Worm (Caenorhabditis elegans): ENCODE results near the gene Y39E4B.5.

DNA sequence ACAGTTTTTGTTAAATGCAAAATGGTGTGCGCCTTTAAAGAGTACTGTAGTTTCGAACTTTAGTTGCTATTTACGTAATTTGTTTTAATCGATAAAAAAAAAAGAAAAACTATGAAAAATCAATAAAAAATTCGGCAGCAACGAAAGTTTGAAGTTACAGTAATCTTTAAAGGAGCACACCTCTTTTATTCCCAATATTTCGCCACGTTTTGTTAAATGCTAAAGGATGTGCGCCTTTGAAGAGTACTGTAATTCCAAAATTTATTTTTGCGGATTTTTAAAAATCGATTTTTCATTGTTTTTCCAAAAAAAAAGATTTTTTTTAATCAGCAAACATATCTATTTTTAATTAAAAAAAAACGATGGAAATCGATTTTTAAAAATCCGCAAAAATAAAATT lies 4.0 kb downstream of the Y39E4B.5 start:
- no peak for TF ChIP-seq elt-3 (tag; optimal IDR thresholded peaks at IDR 0.05)
- TF ChIP-seq nhr-28 (tag; optimal IDR thresholded peaks at IDR 0.05) = no peak
- TF ChIP-seq ztf-11 (tag; optimal IDR thresholded peaks at IDR 0.05) = no peak
- TF ChIP-seq fkh-2 (tag; optimal IDR thresholded peaks at IDR 0.05) = no peak
- TF ChIP-seq nhr-237 (tag; optimal IDR thresholded peaks at IDR 0.05) = no peak
- TF ChIP-seq ZK546.5 (tag; optimal IDR thresholded peaks at IDR 0.05) = no peak
- no peak for TF ChIP-seq daf-12 (tag; optimal IDR thresholded peaks at IDR 0.05)
- no peak for TF ChIP-seq snpc-4 (tag; optimal IDR thresholded peaks at IDR 0.05)
- no peak for TF ChIP-seq lsy-12 (tag; optimal IDR thresholded peaks at IDR 0.05)
